Worm (Caenorhabditis elegans): ENCODE results near the gene zyg-11.

DNA sequence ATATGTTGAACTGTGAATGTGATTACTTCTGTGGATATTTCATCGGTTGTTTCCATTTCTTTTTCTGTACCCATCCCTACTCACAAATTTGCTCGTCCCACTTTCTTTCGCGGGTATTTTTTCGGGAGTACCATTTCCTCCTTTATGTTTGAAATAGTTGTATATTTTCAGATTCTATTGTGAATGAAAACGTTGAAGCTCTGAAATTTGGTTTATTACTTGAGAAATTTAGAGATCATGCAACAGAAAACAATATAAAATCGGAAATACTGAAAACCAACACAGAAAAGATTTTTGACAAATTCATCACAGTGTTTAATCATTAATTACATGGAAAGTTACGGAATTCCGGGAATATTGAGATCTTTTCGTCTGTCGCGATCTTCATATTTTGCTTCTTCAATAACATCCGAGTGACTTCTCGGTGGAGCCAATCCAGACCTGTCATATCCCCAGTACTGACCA, 3.1 kb downstream of the zyg-11 start:
- TF ChIP-seq ceh-32 (tag; optimal IDR thresholded peaks at IDR 0.05; ENCODE audit: poor library complexity): no peak
- no peak for TF ChIP-seq zag-1 (tag; optimal IDR thresholded peaks at IDR 0.05)
- no peak for TF ChIP-seq ztf-11 (tag; optimal IDR thresholded peaks at IDR 0.05)
- TF ChIP-seq pqm-1 (tag; optimal IDR thresholded peaks at IDR 0.05): no peak
- no peak for TF ChIP-seq lin-39 (tag; optimal IDR thresholded peaks at IDR 0.05)
- TF ChIP-seq dve-1 (tag; optimal IDR thresholded peaks at IDR 0.05; ENCODE audit: insufficient read depth): peak; percentile 13
- no peak for TF ChIP-seq unc-62 (GFP tag; optimal IDR thresholded peaks at IDR 0.05 in 1 of 2)
- no peak for TF ChIP-seq unc-62 (tag; optimal IDR thresholded peaks at IDR 0.05)
- no peak for TF ChIP-seq lsy-2 (tag; optimal IDR thresholded peaks at IDR 0.05)
- no peak for TF ChIP-seq lin-15B (tag; optimal IDR thresholded peaks at IDR 0.05)
- peak; percentile 50; the same call in 1 of the 2 replicates for TF ChIP-seq zfp-3 (GFP tag; conservative IDR thresholded peaks at IDR 0.05)
- no peak for TF ChIP-seq daf-19 (GFP tag; conservative IDR thresholded peaks at IDR 0.05)
- no peak for TF ChIP-seq nhr-48 (tag; optimal IDR thresholded peaks at IDR 0.05)
- TF ChIP-seq ceh-28 (tag; optimal IDR thresholded peaks at IDR 0.05): no peak
- TF ChIP-seq nhr-76 (tag; optimal IDR thresholded peaks at IDR 0.05): no peak
